Fruit fly (Drosophila melanogaster): ENCODE results near the gene DppIII.

- TF ChIP-seq Abd-B (GFP tag; optimal IDR thresholded peaks at IDR 0.05) (no peak), h (GFP tag; optimal IDR thresholded peaks at IDR 0.05) (no peak), OdsH (GFP tag; optimal IDR thresholded peaks at IDR 0.05) (no peak), CrebA (GFP tag; optimal IDR thresholded peaks at IDR 0.05; ENCODE audit: borderline replicate concordance) (no peak)
Measured at dm6 chr3R:8334471-8334783, 9.8 kb upstream of the DppIII start.

All from whole organism, wandering third instar larva.